Worm (Caenorhabditis elegans) whole organism, young adult: ENCODE results near the gene aat-4.

Source experiments
- F10E7.11 ChIP-seq: sonication (generic microtip); optimal IDR thresholded peaks from 2 replicates; lab custom pipeline; 2017; ENCODE audit warnings: mild to moderate bottlenecking, missing genetic modification characterization, moderate library complexity, missing compliant biosample characterization
- aptf-3 ChIP-seq: fragments of 200-800 bp; sonication (Bioruptor generic); IDR thresholded peaks from 2 replicates; pipeline ENCODE4 v1.3.6; 2022; ENCODE audit warnings: missing genetic modification characterization, missing compliant biosample characterization
- mes-4 ChIP-seq: sonication (generic microtip); optimal IDR thresholded peaks from 2 replicates; lab custom pipeline; 2016; ENCODE audit warnings: missing genotype, missing genetic modification characterization, missing compliant biosample characterization
- unc-62 ChIP-seq: fragments of 150-350 bp; optimal IDR thresholded peaks from 2 replicates; lab custom pipeline; 2014; ENCODE audit warnings: missing biosample characterization, missing genetic modification reagents, missing genetic modification characterization
- ztf-26 ChIP-seq: sonication (generic microtip); optimal IDR thresholded peaks from 2 replicates; lab custom pipeline; 2017; ENCODE audit warnings: missing genetic modification characterization, missing compliant biosample characterization

ce11 chrIV:6239993-6240392, 35.5 kb downstream of the aat-4 start, which contains the start of gene F58F9.9:
- no peak for TF ChIP-seq unc-62
- TF ChIP-seq aptf-3 (GFP tag; lab: Robert Waterston, UW): no peak
- TF ChIP-seq F10E7.11 (tag; lab: Kevin White, UChicago): no peak
- TF ChIP-seq ztf-26 (tag; lab: Kevin White, UChicago): no peak
- TF ChIP-seq mes-4 (tag; lab: Kevin White, UChicago): no peak
